Worm (Caenorhabditis elegans): Measurements from ENCODE around the gene F57G9.3.

ce11 chrII:12379430-12379829 is 30.6 kb downstream of the F57G9.3 start, which contains the start of gene marc-5:
- TF ChIP-seq ceh-82 (tag; optimal IDR thresholded peaks at IDR 0.05) = no peak
- TF ChIP-seq dpl-1 (GFP tag; optimal IDR thresholded peaks at IDR 0.05) = no peak
- TF ChIP-seq unc-62 (GFP tag; optimal IDR thresholded peaks at IDR 0.05 in 1 of 2) = no peak
- TF ChIP-seq unc-62 (tag; optimal IDR thresholded peaks at IDR 0.05) = no peak
- no peak for TF ChIP-seq fos-1 (tag; optimal IDR thresholded peaks at IDR 0.05)
- TF ChIP-seq zip-2 (tag; optimal IDR thresholded peaks at IDR 0.05) = no peak
- no peak for TF ChIP-seq zag-1 (tag; optimal IDR thresholded peaks at IDR 0.05)
- no peak for TF ChIP-seq zip-11 (GFP tag; IDR thresholded peaks at IDR 0.05)
- TF ChIP-seq unc-39 (tag; optimal IDR thresholded peaks at IDR 0.05) = no peak
- no peak for TF ChIP-seq F26F4.8 (GFP tag; conservative IDR thresholded peaks at IDR 0.05)
- no peak for TF ChIP-seq lin-38 (GFP tag; IDR thresholded peaks at IDR 0.05)
- TF ChIP-seq rbr-2 (tag; optimal IDR thresholded peaks at IDR 0.05) = no peak
